Worm (Caenorhabditis elegans): ENCODE measurements around the gene mrt-2.
A peak's percentile ranks its signal among the peaks of the same experiment; 100 is the strongest.

The mrt-2 gene

ce11 chrIII:11718548-11718947 lies 28.0 kb upstream of the mrt-2 start, which contains the start of gene Y41C4A.9 (continued):
- no peak for TF ChIP-seq gei-17 (GFP tag; optimal IDR thresholded peaks at IDR 0.05)
- no peak for TF ChIP-seq F55B11.4 (tag; optimal IDR thresholded peaks at IDR 0.05; ENCODE audit: borderline replicate concordance, insufficient read depth)
- TF ChIP-seq ZK185.1 (tag; optimal IDR thresholded peaks at IDR 0.05; ENCODE audit: poor library complexity, severe bottlenecking) = no peak
- TF ChIP-seq chd-7 (tag; optimal IDR thresholded peaks at IDR 0.05) = no peak
- no peak for TF ChIP-seq ceh-27 (GFP tag; optimal IDR thresholded peaks at IDR 0.05)
- TF ChIP-seq ztf-22 (GFP tag; optimal IDR thresholded peaks at IDR 0.05) = no peak
- no peak for TF ChIP-seq zfh-2 (GFP tag; conservative IDR thresholded peaks at IDR 0.05)
- peak; percentile 58 for TF ChIP-seq madf-6 (GFP tag; IDR thresholded peaks at IDR 0.05)
- TF ChIP-seq F57C9.4 (tag; optimal IDR thresholded peaks at IDR 0.05) = no peak
- peak; percentile 62 for TF ChIP-seq lin-54 (GFP tag; optimal IDR thresholded peaks at IDR 0.05)
- TF ChIP-seq dpff-1 (tag; optimal IDR thresholded peaks at IDR 0.05) = no peak
- TF ChIP-seq mxl-1 (tag; optimal IDR thresholded peaks at IDR 0.05) = no peak
- no peak for TF ChIP-seq C17E4.6 (GFP tag; IDR thresholded peaks at IDR 0.05)
- no peak for TF ChIP-seq aptf-3 (GFP tag; IDR thresholded peaks at IDR 0.05)
- no peak for TF ChIP-seq pbrm-1 (GFP tag; IDR thresholded peaks at IDR 0.05)
- TF ChIP-seq hrde-1 (tag; optimal IDR thresholded peaks at IDR 0.05; ENCODE audit: borderline replicate concordance) = no peak
- no peak for TF ChIP-seq attf-3 (GFP tag; conservative IDR thresholded peaks at IDR 0.05)
- TF ChIP-seq snpc-3.4 (tag; optimal IDR thresholded peaks at IDR 0.05) = peak; percentile 79
- no peak for TF ChIP-seq F22D6.2 (tag; optimal IDR thresholded peaks at IDR 0.05)
- TF ChIP-seq snpc-4 (GFP tag; optimal IDR thresholded peaks at IDR 0.05) = peak; percentile 27
- peak in 1 of 4 experiments; percentile 9 for TF ChIP-seq snpc-4 (tag; optimal IDR thresholded peaks at IDR 0.05)
- no peak for TF ChIP-seq lin-40 (tag; optimal IDR thresholded peaks at IDR 0.05)
- TF ChIP-seq lag-1 (GFP tag; IDR thresholded peaks at IDR 0.05) = no peak
- TF ChIP-seq snpc-1.1 (tag; optimal IDR thresholded peaks at IDR 0.05; ENCODE audit: insufficient read depth) = peak; percentile 42
- no peak for TF ChIP-seq ceh-58 (GFP tag; IDR thresholded peaks at IDR 0.05)
- TF ChIP-seq F39B2.1 (GFP tag; IDR thresholded peaks at IDR 0.05) = no peak
- TF ChIP-seq tbp1 (GFP tag; optimal IDR thresholded peaks at IDR 0.05) = peak; percentile 22
- TF ChIP-seq B0336.3 (GFP tag; IDR thresholded peaks at IDR 0.05) = no peak
- TF ChIP-seq nhr-179 (tag; optimal IDR thresholded peaks at IDR 0.05) = no peak
- no peak for TF ChIP-seq fkh-3 (tag; optimal IDR thresholded peaks at IDR 0.05)
- TF ChIP-seq akir-1 (GFP tag; optimal IDR thresholded peaks at IDR 0.05) = no peak
- no peak for TF ChIP-seq F37B4.10 (GFP tag; IDR thresholded peaks at IDR 0.05)
- TF ChIP-seq Y53F4B.3 (GFP tag; IDR thresholded peaks at IDR 0.05) = no peak
- no peak for TF ChIP-seq B0261.1 (tag; optimal IDR thresholded peaks at IDR 0.05)
- TF ChIP-seq ceh-79 (tag; optimal IDR thresholded peaks at IDR 0.05) = no peak
- TF ChIP-seq athp-1 (tag; optimal IDR thresholded peaks at IDR 0.05) = no peak
- peak; percentile 4 for TF ChIP-seq F23B12.7 (tag; optimal IDR thresholded peaks at IDR 0.05; ENCODE audit: insufficient read depth)
- TF ChIP-seq Y56A3A.18 (GFP tag; IDR thresholded peaks at IDR 0.05) = no peak

DNA sequence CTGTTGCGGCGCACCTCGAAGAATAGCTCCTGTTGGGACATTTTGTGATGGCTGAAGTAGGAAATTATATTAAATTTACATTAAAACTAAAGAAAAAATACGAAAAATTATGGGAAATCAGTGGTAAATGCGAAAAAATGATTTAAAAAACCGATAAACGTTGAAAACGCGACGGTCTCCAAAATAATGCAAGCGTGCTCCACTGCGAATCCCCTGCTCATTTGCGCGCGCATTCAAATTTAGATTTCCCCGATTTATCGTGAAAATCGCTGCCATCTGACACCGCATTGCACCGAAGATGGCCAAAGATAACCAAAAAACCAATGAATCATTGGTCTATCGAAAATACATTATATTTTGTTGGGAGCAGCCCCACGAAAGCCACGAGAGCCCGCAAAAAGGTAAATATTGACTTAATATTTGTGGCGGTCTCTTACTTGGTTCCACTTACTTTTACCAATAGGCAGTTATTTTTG lies 27.1 kb upstream of the mrt-2 start, which contains the start of the genes elb-1 and Y41C4A.11:
Gene elb-1 (minus strand): TSS at position 51 of the 476 bp plus-strand sequence.
Gene Y41C4A.11 (plus strand): TSS at position 461 of the 476 bp plus-strand sequence.
- TF ChIP-seq F10E7.11 (tag; optimal IDR thresholded peaks at IDR 0.05) = no peak
- TF ChIP-seq tbx-9 (tag; optimal IDR thresholded peaks at IDR 0.05; ENCODE audit: borderline replicate concordance) = no peak
- TF ChIP-seq lir-1 (GFP tag; conservative IDR thresholded peaks at IDR 0.05) = no peak
- TF ChIP-seq ccch-3 (GFP tag; optimal IDR thresholded peaks at IDR 0.05) = no peak
- no peak for TF ChIP-seq repo-1 (tag; optimal IDR thresholded peaks at IDR 0.05)
- TF ChIP-seq sea-2 (GFP tag; IDR thresholded peaks at IDR 0.05) = no peak
- TF ChIP-seq snpc-1.3 (tag; optimal IDR thresholded peaks at IDR 0.05; ENCODE audit: insufficient read depth) = no peak
- no peak for TF ChIP-seq F57A8.1 (GFP tag; optimal IDR thresholded peaks at IDR 0.05)
- no peak for TF ChIP-seq gei-17 (GFP tag; optimal IDR thresholded peaks at IDR 0.05)
- TF ChIP-seq B0336.3 (GFP tag; IDR thresholded peaks at IDR 0.05) = no peak
- TF ChIP-seq K11D2.4 (GFP tag; IDR thresholded peaks at IDR 0.05) = 0 out of 2 replicates have a peak, but pooled peaks have one; percentile 13
- peak; percentile 39 for TF ChIP-seq lin-40 (tag; optimal IDR thresholded peaks at IDR 0.05)
- peak; percentile 42 for TF ChIP-seq attf-5 (GFP tag; optimal IDR thresholded peaks at IDR 0.05)
- TF ChIP-seq rcor-1 (GFP tag; IDR thresholded peaks at IDR 0.05) = 0 out of 2 replicates have a peak, but pooled peaks have one; percentile 18
- TF ChIP-seq bed-1 (GFP tag; IDR thresholded peaks at IDR 0.05) = no peak

Measured in whole organism, young adult.